Worm (Caenorhabditis elegans) whole organism, young adult: ENCODE data around the gene F29B9.5.
A peak's percentile ranks its signal among the peaks of the same experiment; 100 is the strongest.

Experiments
- B0035.1 ChIP-seq: sonication (generic microtip); optimal IDR thresholded peaks from 2 replicates; lab custom pipeline; 2016; ENCODE audit warnings: missing genetic modification characterization, mild to moderate bottlenecking, missing compliant biosample characterization, missing genotype, missing genetic modification reagents
- F22D6.2 ChIP-seq: sonication (generic microtip); optimal IDR thresholded peaks from 2 replicates; lab custom pipeline; 2016; ENCODE audit warnings: mild to moderate bottlenecking, missing genetic modification characterization, missing compliant biosample characterization
- F55B11.4 ChIP-seq: sonication (generic microtip); optimal IDR thresholded peaks from 2 replicates; lab custom pipeline; 2016; ENCODE audit warnings: missing compliant biosample characterization, missing genetic modification characterization, borderline replicate concordance; ENCODE audit not compliant: insufficient read depth
- F57A8.1 ChIP-seq: fragments of 200-800 bp; sonication (Bioruptor generic); optimal IDR thresholded peaks from 2 replicates; lab custom pipeline; 2018; ENCODE audit warnings: mild to moderate bottlenecking, missing genetic modification characterization, moderate library complexity, missing compliant biosample characterization
- F57C9.4 ChIP-seq: sonication (generic microtip); optimal IDR thresholded peaks from 2 replicates; lab custom pipeline; 2017; ENCODE audit warnings: mild to moderate bottlenecking, missing genetic modification characterization, missing compliant biosample characterization
- K11D2.4 ChIP-seq: fragments of 200-800 bp; sonication (Bioruptor generic); IDR thresholded peaks from 2 replicates; pipeline ENCODE4 v1.3.6; 2022; ENCODE audit warnings: missing genetic modification reagents, missing genetic modification characterization, missing compliant biosample characterization
- Y53F4B.3 ChIP-seq: fragments of 200-800 bp; sonication (Bioruptor generic); IDR thresholded peaks from 2 replicates; pipeline ENCODE4 v1.3.6; 2022; ENCODE audit warnings: missing genetic modification reagents, missing genetic modification characterization, missing compliant biosample characterization
- Y56A3A.18 ChIP-seq: fragments of 200-800 bp; sonication (Bioruptor generic); IDR thresholded peaks from 2 replicates; pipeline ENCODE4 v1.3.6; 2022; ENCODE audit warnings: missing genetic modification reagents, missing genetic modification characterization, missing compliant biosample characterization
- ama-1 ChIP-seq, 3 experiments: fragments of 150-350 bp in 1 of 3; sonication (generic microtip) in 2 of 3; optimal IDR thresholded peaks; 2 replicates each; lab custom pipeline; 2014 to 2018; ENCODE audit warnings: missing biosample characterization in 2 of 3, missing genetic modification characterization in 2 of 3, missing genetic modification reagents in 2 of 3
- dox-1 ChIP-seq: fragments of 200-800 bp; sonication (Bioruptor generic); IDR thresholded peaks from 2 replicates; pipeline ENCODE4 v1.3.6; 2022; ENCODE audit warnings: missing genetic modification reagents, missing genetic modification characterization, missing compliant biosample characterization
- ets-4 ChIP-seq: fragments of 200-800 bp; sonication (Bioruptor generic); optimal IDR thresholded peaks from 2 replicates; lab custom pipeline; 2018; ENCODE audit warnings: mild to moderate bottlenecking, missing genetic modification characterization, missing compliant biosample characterization
- gei-17 ChIP-seq: fragments of 200-800 bp; sonication (Bioruptor generic); optimal IDR thresholded peaks from 2 replicates; lab custom pipeline; 2018; ENCODE audit warnings: mild to moderate bottlenecking, missing genetic modification characterization, missing compliant biosample characterization
- hlh-12 ChIP-seq: sonication (generic microtip); optimal IDR thresholded peaks from 2 replicates; lab custom pipeline; 2016; ENCODE audit warnings: missing genetic modification characterization, missing compliant biosample characterization
- hsf-1 ChIP-seq: fragments of 200-800 bp; sonication (Bioruptor generic); IDR thresholded peaks from 2 replicates; pipeline ENCODE4 v1.3.6; 2022; ENCODE audit warnings: missing genetic modification reagents, missing genetic modification characterization, missing compliant biosample characterization
- let-607 ChIP-seq, 2 experiments: fragments of 200-800 bp in 1 of 2; sonication (Bioruptor generic) in 1 of 2; sonication (generic microtip) in 1 of 2; optimal IDR thresholded peaks; 2 replicates each; lab custom pipeline; 2016 to 2018; ENCODE audit warnings: mild to moderate bottlenecking in 2 of 2, missing compliant biosample characterization in 2 of 2, missing genetic modification characterization in 2 of 2, moderate library complexity in 2 of 2, missing genotype in 1 of 2
- lin-26 ChIP-seq: fragments of 200-800 bp; sonication (Bioruptor generic); IDR thresholded peaks from 2 replicates; pipeline ENCODE4 v1.3.6; 2022; ENCODE audit warnings: missing genetic modification reagents, missing genetic modification characterization, missing compliant biosample characterization
- lin-35 ChIP-seq, 3 experiments: fragments of 150-350 bp in 2 of 3; sonication (generic microtip) in 1 of 3; optimal IDR thresholded peaks; 2 replicates each; lab custom pipeline; 2014 to 2018; ENCODE audit warnings: missing biosample characterization in 3 of 3, missing genetic modification characterization in 3 of 3, missing genetic modification reagents in 3 of 3
- lin-54 ChIP-seq: fragments of 200-800 bp; sonication (Bioruptor generic); optimal IDR thresholded peaks from 2 replicates; lab custom pipeline; 2018; ENCODE audit warnings: mild to moderate bottlenecking, missing genetic modification characterization, missing compliant biosample characterization
- lir-1 ChIP-seq: fragments of 200-800 bp; sonication (Bioruptor generic); conservative IDR thresholded peaks from 2 replicates; pipeline ENCODE4 v1.3.6; 2022; ENCODE audit warnings: missing genetic modification reagents, missing genetic modification characterization, missing compliant biosample characterization
- lsy-27 ChIP-seq: sonication (generic microtip); optimal IDR thresholded peaks from 2 replicates; lab custom pipeline; 2017; ENCODE audit warnings: missing genetic modification characterization, mild to moderate bottlenecking, missing compliant biosample characterization, antibody characterized with exemption, missing genotype, borderline replicate concordance; ENCODE audit not compliant: insufficient read depth
- madf-3 ChIP-seq: fragments of 200-800 bp; sonication (Bioruptor generic); IDR thresholded peaks from 2 replicates; pipeline ENCODE4 v1.3.6; 2022; ENCODE audit warnings: missing genetic modification reagents, missing genetic modification characterization, missing compliant biosample characterization
- madf-6 ChIP-seq: fragments of 200-800 bp; sonication (Bioruptor generic); IDR thresholded peaks from 2 replicates; pipeline ENCODE4 v1.3.6; 2022; ENCODE audit warnings: missing genetic modification reagents, missing genetic modification characterization, missing compliant biosample characterization
- mes-4 ChIP-seq: sonication (generic microtip); optimal IDR thresholded peaks from 2 replicates; lab custom pipeline; 2016; ENCODE audit warnings: missing genotype, missing genetic modification characterization, missing compliant biosample characterization
- nhr-27 ChIP-seq: fragments of 200-800 bp; sonication (Bioruptor generic); optimal IDR thresholded peaks from 2 replicates; lab custom pipeline; 2018; ENCODE audit warnings: mild to moderate bottlenecking, missing genetic modification characterization, moderate library complexity, missing compliant biosample characterization
- rpc-1 ChIP-seq, 2 experiments: fragments of 150-350 bp in 1 of 2; sonication (generic microtip) in 1 of 2; optimal IDR thresholded peaks; 2 replicates each; lab custom pipeline; 2014 to 2018; ENCODE audit warnings: missing biosample characterization in 1 of 2, missing genetic modification characterization in 1 of 2, missing genetic modification reagents in 1 of 2, missing genotype in 1 of 2
- tbp1 ChIP-seq: fragments of 200-800 bp; sonication (Bioruptor generic); optimal IDR thresholded peaks from 2 replicates; lab custom pipeline; 2018; ENCODE audit warnings: mild to moderate bottlenecking, missing genetic modification characterization, missing compliant biosample characterization
- tbx-9 ChIP-seq: sonication (generic microtip); optimal IDR thresholded peaks from 2 replicates; lab custom pipeline; 2016; ENCODE audit warnings: borderline replicate concordance, missing genetic modification characterization, inconsistent platforms, missing compliant biosample characterization
- zfh-2 ChIP-seq: fragments of 200-800 bp; sonication (Bioruptor generic); conservative IDR thresholded peaks from 2 replicates; pipeline ENCODE4 v1.3.6; 2022; ENCODE audit warnings: missing genetic modification reagents, missing genetic modification characterization, missing compliant biosample characterization
- ztf-18 ChIP-seq: sonication (generic microtip); optimal IDR thresholded peaks from 2 replicates; lab custom pipeline; 2016; ENCODE audit warnings: missing genotype, mild to moderate bottlenecking, missing genetic modification characterization, missing compliant biosample characterization
- ztf-25 ChIP-seq: fragments of 200-800 bp; sonication (Bioruptor generic); IDR thresholded peaks from 2 replicates; pipeline ENCODE4 v1.3.6; 2022; ENCODE audit warnings: missing genetic modification reagents, missing genetic modification characterization, missing compliant biosample characterization
- ztf-26 ChIP-seq: sonication (generic microtip); optimal IDR thresholded peaks from 2 replicates; lab custom pipeline; 2017; ENCODE audit warnings: missing genetic modification characterization, missing compliant biosample characterization
- ztf-28 ChIP-seq: fragments of 200-800 bp; sonication (Bioruptor generic); IDR thresholded peaks from 2 replicates; pipeline ENCODE4 v1.3.6; 2022; ENCODE audit warnings: missing genetic modification reagents, missing genetic modification characterization, missing compliant biosample characterization

F29B9.5 gene

DNA sequence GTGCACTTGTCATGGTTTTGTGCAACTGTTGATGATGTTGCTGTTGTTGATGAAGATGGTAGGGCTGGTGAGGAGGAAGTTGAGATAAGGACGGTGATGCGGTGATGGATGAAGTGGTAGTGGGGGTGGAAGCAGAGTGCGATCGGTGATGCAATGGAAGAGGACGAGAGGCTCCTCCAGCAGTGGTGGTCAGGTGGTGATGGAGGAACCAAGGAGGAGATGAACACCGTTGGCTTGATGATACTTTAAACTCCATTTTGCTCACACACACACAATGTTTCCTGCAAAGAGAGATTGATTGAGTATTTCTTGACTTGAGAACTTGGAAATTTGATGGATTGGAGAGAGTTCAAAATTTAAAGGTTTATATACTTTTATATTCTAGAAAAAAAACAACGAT is 14.4 kb upstream of the F29B9.5 start, which contains the start of gene F19C7.8:
TSS of gene F19C7.8 (minus strand) at position 256 of the 400 bp plus-strand sequence.
- TF ChIP-seq gei-17 (GFP tag; lab: Kevin White, UChicago) (no peak), lin-26 (GFP tag; lab: Robert Waterston, UW) (0 out of 2 replicates have a peak, but pooled peaks have one; percentile 13), ztf-25 (GFP tag; lab: Robert Waterston, UW) (no peak), tbx-9 (tag; lab: Kevin White, UChicago) (no peak), ztf-28 (0 out of 2 replicates have a peak, but pooled peaks have one; percentile 41), lin-35 (GFP tag; optimal IDR thresholded peaks at IDR 0.05; lab: Kevin White, UChicago) (no peak)

DNA sequence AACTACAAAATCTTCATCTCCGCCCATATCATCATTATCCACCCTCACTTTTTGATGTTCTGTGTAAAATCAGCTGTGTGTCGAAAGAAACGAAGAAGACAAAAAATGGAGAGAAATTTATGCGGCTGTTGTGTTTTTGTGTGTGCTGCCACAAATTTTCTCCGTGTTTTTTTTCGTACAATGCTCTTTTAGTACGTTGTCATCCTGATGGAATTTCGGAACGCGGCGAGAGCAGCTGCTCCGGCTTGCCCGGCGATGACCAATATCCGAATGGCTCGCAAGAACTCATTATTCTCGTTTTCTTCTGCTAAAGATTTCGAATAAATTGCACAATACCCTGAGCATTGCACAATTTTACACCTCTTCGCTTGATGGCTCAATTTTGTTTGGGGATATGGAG is 12.9 kb upstream of the F29B9.5 start:
- no peak for TF ChIP-seq hlh-12 (tag; lab: Kevin White, UChicago)
- TF ChIP-seq madf-3 (GFP tag; lab: Robert Waterston, UW), result no peak
- TF ChIP-seq hsf-1 (GFP tag; lab: Robert Waterston, UW), result no peak
- TF ChIP-seq dox-1 (GFP tag; lab: Robert Waterston, UW), result no peak
- TF ChIP-seq K11D2.4 (GFP tag; lab: Robert Waterston, UW), result no peak
- no peak for TF ChIP-seq let-607 (tag; optimal IDR thresholded peaks at IDR 0.05; lab: Kevin White, UChicago)
- TF ChIP-seq F57A8.1, result no peak
- TF ChIP-seq lin-54, result no peak
- no peak for TF ChIP-seq ztf-18 (tag; lab: Kevin White, UChicago)
- no peak for TF ChIP-seq Y56A3A.18 (GFP tag; lab: Robert Waterston, UW)
- TF ChIP-seq ztf-28, result no peak
- no peak for TF ChIP-seq B0035.1 (tag; lab: Kevin White, UChicago)
- TF ChIP-seq ets-4 (GFP tag; lab: Kevin White, UChicago), result no peak
- no peak for TF ChIP-seq ama-1 (optimal IDR thresholded peaks at IDR 0.05; lab: Kevin White, UChicago)
- TF ChIP-seq ama-1 (GFP tag; optimal IDR thresholded peaks at IDR 0.05; lab: Kevin White, UChicago), result no peak

DNA sequence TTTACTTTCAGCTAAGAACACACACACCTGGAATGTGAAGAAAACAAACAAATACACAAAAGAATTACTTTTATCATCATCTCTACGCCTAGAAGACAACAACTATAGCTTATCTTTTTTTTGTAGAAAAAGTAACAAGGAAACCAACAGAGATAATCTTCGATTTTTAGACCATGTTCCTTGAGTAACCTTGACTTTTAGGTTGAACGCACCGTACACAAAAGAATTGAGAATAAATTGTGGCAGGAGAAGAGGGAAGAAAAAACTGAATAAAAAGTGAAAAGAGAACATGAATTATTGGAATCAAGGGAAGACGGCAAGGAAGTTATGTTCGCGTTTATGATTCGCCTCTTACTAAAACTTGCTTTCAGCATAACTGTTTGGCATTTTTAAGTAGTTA is 11.3 kb upstream of the F29B9.5 start:
- TF ChIP-seq ztf-26 (tag; lab: Kevin White, UChicago) (peak; percentile 18), lir-1 (no peak), madf-6 (GFP tag; lab: Robert Waterston, UW) (no peak), F22D6.2 (tag; lab: Kevin White, UChicago) (no peak), zfh-2 (GFP tag; lab: Robert Waterston, UW) (no peak), F57C9.4 (tag; lab: Kevin White, UChicago) (no peak)

- TF ChIP-seq tbx-9 (tag; lab: Kevin White, UChicago), result no peak
- TF ChIP-seq mes-4, result no peak
- no peak for TF ChIP-seq lsy-27
- no peak for TF ChIP-seq nhr-27 (tag; lab: Kevin White, UChicago)
- TF ChIP-seq F55B11.4 (tag; lab: Kevin White, UChicago), result no peak
- no peak for TF ChIP-seq tbp1 (GFP tag; lab: Kevin White, UChicago)
- no peak for TF ChIP-seq rpc-1 (optimal IDR thresholded peaks at IDR 0.05; lab: Kevin White, UChicago)
- TF ChIP-seq rpc-1 (tag; optimal IDR thresholded peaks at IDR 0.05; lab: Kevin White, UChicago), result no peak
- TF ChIP-seq F57A8.1, result no peak
Measured at ce11 chrIV:4643577-4643976, 8.6 kb upstream of the F29B9.5 start.

DNA sequence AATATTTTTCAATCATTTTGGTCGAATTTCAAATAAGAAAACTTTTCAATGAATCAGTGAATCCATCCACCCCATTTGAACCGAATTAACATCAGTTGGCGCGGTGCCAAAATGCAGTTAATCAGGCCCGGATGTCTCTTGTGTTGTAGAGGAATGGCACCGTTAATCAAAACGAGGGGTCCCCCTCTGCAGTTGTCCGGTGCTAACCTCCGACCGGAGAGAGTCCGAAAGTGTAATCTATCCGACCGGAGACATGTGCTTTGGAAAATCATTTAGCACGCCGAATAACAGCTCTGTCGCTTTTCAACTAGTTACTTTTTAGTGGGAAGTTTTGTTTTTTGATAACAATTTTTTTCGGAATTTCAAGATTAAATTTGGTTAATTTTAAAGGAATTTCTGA is 7.0 kb upstream of the F29B9.5 start:
- TF ChIP-seq Y53F4B.3 (GFP tag; lab: Robert Waterston, UW), result no peak
- no peak for TF ChIP-seq mes-4
- no peak for TF ChIP-seq ztf-28
